Worm (Caenorhabditis elegans): ENCODE results near the gene cest-33.

The cest-33 gene

ce11 chrV:6411161-6411560 is 45.7 kb upstream of the cest-33 start:
- TF ChIP-seq mdl-1 (tag; optimal IDR thresholded peaks at IDR 0.05) (no peak), pqm-1 (tag; optimal IDR thresholded peaks at IDR 0.05) (peak; percentile 93), hmg-11 (tag; optimal IDR thresholded peaks at IDR 0.05) (no peak), zag-1 (tag; optimal IDR thresholded peaks at IDR 0.05) (no peak), elt-2 (tag; optimal IDR thresholded peaks at IDR 0.05) (peak; percentile 95), tbx-2 (tag; optimal IDR thresholded peaks at IDR 0.05) (no peak), nhr-43 (tag; optimal IDR thresholded peaks at IDR 0.05; ENCODE audit: poor library complexity, severe bottlenecking) (no peak), jun-1 (tag; optimal IDR thresholded peaks at IDR 0.05) (peak; percentile 7)

ce11 chrV:6408733-6409227 is 43.3 kb upstream of the cest-33 start, which contains the start of gene bcf-1:
Gene bcf-1, minus strand, starts transcription at chrV:6408783.
- no peak for TF ChIP-seq nhr-43 (tag; optimal IDR thresholded peaks at IDR 0.05; ENCODE audit: poor library complexity, severe bottlenecking)
- no peak for TF ChIP-seq nhr-25 (tag; optimal IDR thresholded peaks at IDR 0.05)
- no peak for TF ChIP-seq lin-15B (tag; optimal IDR thresholded peaks at IDR 0.05)
- no peak for TF ChIP-seq nhr-237 (tag; optimal IDR thresholded peaks at IDR 0.05)
- no peak for TF ChIP-seq mml-1 (tag; optimal IDR thresholded peaks at IDR 0.05)
- TF ChIP-seq elt-2 (tag; optimal IDR thresholded peaks at IDR 0.05), result peak; percentile 63
- no peak for TF ChIP-seq ztf-11 (tag; optimal IDR thresholded peaks at IDR 0.05)
- peak; percentile 21 for TF ChIP-seq nfya-1 (tag; optimal IDR thresholded peaks at IDR 0.05; ENCODE audit: insufficient read depth)
- TF ChIP-seq fkh-2 (tag; optimal IDR thresholded peaks at IDR 0.05), result no peak
- no peak for TF ChIP-seq fos-1 (tag; optimal IDR thresholded peaks at IDR 0.05)
- TF ChIP-seq nhr-77 (tag; optimal IDR thresholded peaks at IDR 0.05), result no peak
- peak; percentile 3 for TF ChIP-seq pqm-1 (tag; optimal IDR thresholded peaks at IDR 0.05)
- TF ChIP-seq elt-3 (tag; optimal IDR thresholded peaks at IDR 0.05), result no peak
- TF ChIP-seq skn-1 (tag; optimal IDR thresholded peaks at IDR 0.05), result no peak
- TF ChIP-seq nhr-67 (tag; optimal IDR thresholded peaks at IDR 0.05), result no peak
- no peak for TF ChIP-seq ztf-4 (tag; optimal IDR thresholded peaks at IDR 0.05)

ce11 chrV:6407587-6407986 is 42.1 kb upstream of the cest-33 start:
- TF ChIP-seq jun-1 (tag; optimal IDR thresholded peaks at IDR 0.05), result peak; percentile 42
- peak; percentile 92 for TF ChIP-seq elt-2 (tag; optimal IDR thresholded peaks at IDR 0.05)
- TF ChIP-seq nhr-28 (tag; optimal IDR thresholded peaks at IDR 0.05), result no peak
- no peak for TF ChIP-seq nhr-23 (tag; optimal IDR thresholded peaks at IDR 0.05)
- peak; percentile 93 for TF ChIP-seq pqm-1 (tag; optimal IDR thresholded peaks at IDR 0.05)
- TF ChIP-seq pha-4 (tag; optimal IDR thresholded peaks at IDR 0.05), result peak; percentile 34

ce11 chrV:6400950-6401551 is 35.6 kb upstream of the cest-33 start:
- TF ChIP-seq aly-2 (tag; optimal IDR thresholded peaks at IDR 0.05) (peak; percentile 74), pqm-1 (tag; optimal IDR thresholded peaks at IDR 0.05) (peak; percentile 7), unc-39 (tag; optimal IDR thresholded peaks at IDR 0.05) (no peak), lsy-12 (tag; optimal IDR thresholded peaks at IDR 0.05) (no peak)

- TF ChIP-seq pha-4 (tag; optimal IDR thresholded peaks at IDR 0.05) (peak; percentile 15), elt-2 (tag; optimal IDR thresholded peaks at IDR 0.05) (peak; percentile 69), skn-1 (tag; optimal IDR thresholded peaks at IDR 0.05) (no peak)
These were observed 35.1 kb upstream of the cest-33 start for ce11 chrV:6400528-6400927.

ce11 chrV:6399831-6400230 is 34.4 kb upstream of the cest-33 start, which contains the start of gene gfi-1:
Gene gfi-1, minus strand, starts transcription at chrV:6399931.
- TF ChIP-seq mml-1 (tag; optimal IDR thresholded peaks at IDR 0.05), result no peak
- TF ChIP-seq ceh-9 (tag; optimal IDR thresholded peaks at IDR 0.05), result no peak
- no peak for TF ChIP-seq R02D3.7 (tag; optimal IDR thresholded peaks at IDR 0.05)
- no peak for TF ChIP-seq ZK546.5 (tag; optimal IDR thresholded peaks at IDR 0.05)
- TF ChIP-seq nhr-28 (tag; optimal IDR thresholded peaks at IDR 0.05), result no peak
- no peak for TF ChIP-seq snpc-4 (tag; optimal IDR thresholded peaks at IDR 0.05)
- no peak for TF ChIP-seq pha-4 (tag; optimal IDR thresholded peaks at IDR 0.05)
- no peak for TF ChIP-seq skn-1 (tag; optimal IDR thresholded peaks at IDR 0.05)
